Worm (Caenorhabditis elegans): ENCODE results near the gene ZC155.2.

The ZC155.2 gene

DNA sequence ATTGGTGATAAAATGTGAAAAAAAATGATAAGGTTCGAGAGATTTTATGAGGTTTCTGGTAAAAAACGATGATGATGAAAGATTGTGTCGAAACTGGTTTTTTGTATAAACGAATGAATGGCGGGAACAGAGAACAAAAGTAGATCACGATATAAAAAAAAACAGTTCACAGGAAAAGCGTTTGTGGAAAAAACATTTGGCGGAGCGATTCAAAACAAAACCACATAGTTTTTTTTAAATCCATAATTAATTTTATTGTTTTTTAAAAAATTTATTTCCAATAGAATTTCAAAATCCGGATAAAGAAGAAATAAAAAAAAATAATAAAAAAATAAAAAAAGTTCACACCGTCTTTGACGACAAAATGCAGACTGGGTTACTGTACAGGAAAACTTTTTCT, 3.4 kb upstream of the ZC155.2 start, which contains the start of gene ZC155.4:
Gene ZC155.4, minus strand, starts transcription at position 101 of the 400 bp plus-strand sequence.
- TF ChIP-seq nhr-23 (tag; optimal IDR thresholded peaks at IDR 0.05) (no peak), nhr-25 (tag; optimal IDR thresholded peaks at IDR 0.05) (no peak), dmd-4 (tag; optimal IDR thresholded peaks at IDR 0.05) (no peak), ceh-82 (tag; optimal IDR thresholded peaks at IDR 0.05) (no peak), nhr-11 (tag; optimal IDR thresholded peaks at IDR 0.05) (no peak), mbf-1 (tag; optimal IDR thresholded peaks at IDR 0.05) (no peak), elt-1 (tag; optimal IDR thresholded peaks at IDR 0.05) (no peak), ceh-16 (tag; optimal IDR thresholded peaks at IDR 0.05) (no peak), gmeb-1 (tag; optimal IDR thresholded peaks at IDR 0.05) (no peak), nhr-21 (tag; optimal IDR thresholded peaks at IDR 0.05) (no peak), lin-13 (GFP tag; optimal IDR thresholded peaks at IDR 0.05) (no peak), aly-2 (tag; optimal IDR thresholded peaks at IDR 0.05) (no peak)

ce11 chrIII:5217511-5217910, 1.3 kb upstream of the ZC155.2 start, which contains the start of gene cutl-19:
TSS of gene cutl-19 (minus strand) at chrIII:5217611.
- TF ChIP-seq nhr-129 (tag; optimal IDR thresholded peaks at IDR 0.05), result no peak
- no peak for TF ChIP-seq nhr-77 (tag; optimal IDR thresholded peaks at IDR 0.05)
- no peak for TF ChIP-seq lsy-2 (tag; optimal IDR thresholded peaks at IDR 0.05)
- no peak for TF ChIP-seq ztf-11 (tag; optimal IDR thresholded peaks at IDR 0.05)
- no peak for TF ChIP-seq peb-1 (tag; optimal IDR thresholded peaks at IDR 0.05)
- no peak for TF ChIP-seq snpc-4 (tag; optimal IDR thresholded peaks at IDR 0.05)
- no peak for TF ChIP-seq unc-62 (GFP tag; optimal IDR thresholded peaks at IDR 0.05)
- TF ChIP-seq alr-1 (tag; optimal IDR thresholded peaks at IDR 0.05), result no peak
- no peak for TF ChIP-seq skn-1 (tag; optimal IDR thresholded peaks at IDR 0.05)
- no peak for TF ChIP-seq zag-1 (tag; optimal IDR thresholded peaks at IDR 0.05)
- no peak for TF ChIP-seq nhr-11 (tag; optimal IDR thresholded peaks at IDR 0.05)
- TF ChIP-seq elt-1 (tag; optimal IDR thresholded peaks at IDR 0.05), result no peak
- TF ChIP-seq nhr-25 (tag; optimal IDR thresholded peaks at IDR 0.05), result no peak
- no peak for TF ChIP-seq ceh-16 (tag; optimal IDR thresholded peaks at IDR 0.05)
- TF ChIP-seq sem-4 (tag; optimal IDR thresholded peaks at IDR 0.05), result no peak
- no peak for TF ChIP-seq aly-2 (tag; optimal IDR thresholded peaks at IDR 0.05)
- TF ChIP-seq F13H6.1 (tag; optimal IDR thresholded peaks at IDR 0.05), result no peak
- TF ChIP-seq ZK546.5 (tag; optimal IDR thresholded peaks at IDR 0.05), result no peak

ce11 chrIII:5221820-5222219, 3.0 kb downstream of the ZC155.2 start:
- no peak for TF ChIP-seq nhr-25 (tag; optimal IDR thresholded peaks at IDR 0.05)
- TF ChIP-seq nhr-21 (tag; optimal IDR thresholded peaks at IDR 0.05), result no peak
- no peak for TF ChIP-seq dmd-4 (tag; optimal IDR thresholded peaks at IDR 0.05)

- TF ChIP-seq nhr-129 (tag; optimal IDR thresholded peaks at IDR 0.05) (peak; percentile 62), unc-55 (GFP tag; optimal IDR thresholded peaks at IDR 0.05) (no peak), F13H6.1 (tag; optimal IDR thresholded peaks at IDR 0.05) (peak; percentile 60)
Observed at ce11 chrIII:5222777-5223176, 4.0 kb downstream of the ZC155.2 start.

- TF ChIP-seq ztf-11 (tag; optimal IDR thresholded peaks at IDR 0.05) (no peak), fos-1 (tag; optimal IDR thresholded peaks at IDR 0.05) (peak; percentile 94), mdl-1 (tag; optimal IDR thresholded peaks at IDR 0.05) (no peak), unc-55 (GFP tag; optimal IDR thresholded peaks at IDR 0.05) (peak; percentile 63), C34F6.9 (tag; optimal IDR thresholded peaks at IDR 0.05) (peak; percentile 51), nhr-129 (tag; optimal IDR thresholded peaks at IDR 0.05) (peak; percentile 61), sma-3 (GFP tag; optimal IDR thresholded peaks at IDR 0.05) (peak; percentile 47), R02D3.7 (tag; optimal IDR thresholded peaks at IDR 0.05) (no peak)
Observed at ce11 chrIII:5224908-5225307, 6.1 kb downstream of the ZC155.2 start.

ce11 chrIII:5225321-5225720, 6.5 kb downstream of the ZC155.2 start, which contains the start of gene nex-1:
TSS of gene nex-1 (plus strand) at chrIII:5225621.
- TF ChIP-seq nhr-129 (tag; optimal IDR thresholded peaks at IDR 0.05) (no peak), mbf-1 (tag; optimal IDR thresholded peaks at IDR 0.05) (no peak), unc-62 (GFP tag; optimal IDR thresholded peaks at IDR 0.05) (no peak), peb-1 (tag; optimal IDR thresholded peaks at IDR 0.05) (no peak), egl-27 (tag; optimal IDR thresholded peaks at IDR 0.05) (no peak), alr-1 (tag; optimal IDR thresholded peaks at IDR 0.05) (no peak), ztf-4 (tag; optimal IDR thresholded peaks at IDR 0.05) (no peak), sma-3 (GFP tag; optimal IDR thresholded peaks at IDR 0.05) (no peak), nhr-77 (tag; optimal IDR thresholded peaks at IDR 0.05) (no peak)
